Worm (Caenorhabditis elegans) whole organism, early embryonic: Measurements from ENCODE around the gene srd-42.

Experiments used
- B0310.2 ChIP-seq: sonication (generic microtip); optimal IDR thresholded peaks from 2 replicates; lab custom pipeline; 2016; ENCODE audit warnings: mild to moderate bottlenecking, missing genetic modification characterization, missing compliant biosample characterization
- aly-1 ChIP-seq: sonication (generic microtip); optimal IDR thresholded peaks from 2 replicates; lab custom pipeline; 2016; ENCODE audit warnings: missing genetic modification characterization, missing compliant biosample characterization
- ama-1 ChIP-seq: fragments of 150-350 bp; optimal IDR thresholded peaks from 2 replicates; lab custom pipeline; 2014
- ceh-36 ChIP-seq: sonication (generic microtip); optimal IDR thresholded peaks from 2 replicates; lab custom pipeline; 2016; ENCODE audit warnings: missing genetic modification characterization, inconsistent platforms, missing compliant biosample characterization
- hmbx-1 ChIP-seq: sonication (generic microtip); optimal IDR thresholded peaks from 2 replicates; lab custom pipeline; 2016; ENCODE audit warnings: mild to moderate bottlenecking, missing genetic modification characterization, missing compliant biosample characterization
- hmg-4 ChIP-seq: fragments of 200-800 bp; sonication (Bioruptor generic); optimal IDR thresholded peaks from 2 replicates; lab custom pipeline; 2018; ENCODE audit warnings: mild to moderate bottlenecking, missing genetic modification characterization, missing compliant biosample characterization
- hnd-1 ChIP-seq: sonication (generic microtip); optimal IDR thresholded peaks from 2 replicates; lab custom pipeline; 2016; ENCODE audit warnings: missing genetic modification characterization, missing compliant biosample characterization
- pes-1 ChIP-seq: fragments of 200-800 bp; sonication (Bioruptor generic); IDR thresholded peaks from 2 replicates; pipeline ENCODE4 v1.3.6; 2022; ENCODE audit warnings: missing genetic modification reagents, missing genetic modification characterization, missing compliant biosample characterization
- tbx-37 ChIP-seq: fragments of 200-800 bp; sonication (Bioruptor generic); conservative IDR thresholded peaks from 2 replicates; pipeline ENCODE4 v1.3.6; 2022; ENCODE audit warnings: missing genetic modification reagents, missing genetic modification characterization, missing compliant biosample characterization
- tra-4 ChIP-seq: sonication (generic microtip); optimal IDR thresholded peaks from 2 replicates; lab custom pipeline; 2017; ENCODE audit warnings: missing genetic modification characterization, missing compliant biosample characterization

ce11 chrX:13267230-13267629 is 36.0 kb downstream of the srd-42 start, which contains the start of gene cyp-14A1:
- no peak for TF ChIP-seq tra-4 (tag; lab: Kevin White, UChicago)
- TF ChIP-seq hnd-1 (tag; lab: Kevin White, UChicago): no peak
- no peak for TF ChIP-seq hmg-4 (GFP tag; lab: Kevin White, UChicago)
- TF ChIP-seq ama-1 (lab: Kevin White, UChicago): no peak
- no peak for TF ChIP-seq ceh-36
- no peak for TF ChIP-seq pes-1 (GFP tag; lab: Robert Waterston, UW)
- TF ChIP-seq B0310.2 (tag; lab: Kevin White, UChicago): no peak
- TF ChIP-seq tbx-37: no peak
- TF ChIP-seq aly-1 (tag; lab: Kevin White, UChicago): no peak
- no peak for TF ChIP-seq hmbx-1 (tag; lab: Kevin White, UChicago)
